Worm (Caenorhabditis elegans) whole organism, L4 larva: Measurements from ENCODE around the gene F17E9.18.

ENCODE experiments used
- D1046.2 ChIP-seq: fragments of 200-800 bp; sonication (Bioruptor generic); IDR thresholded peaks from 2 replicates; pipeline ENCODE4 v1.3.6; 2022; ENCODE audit warnings: missing genetic modification characterization, missing compliant biosample characterization
- R02D3.7 ChIP-seq: fragments of 150-350 bp; sonication (generic microtip); optimal IDR thresholded peaks from 3 replicates; lab custom pipeline; 2014; ENCODE audit warnings: missing biosample characterization, missing genetic modification characterization
- T20F7.1 ChIP-seq: fragments of 200-800 bp; sonication (Bioruptor generic); optimal IDR thresholded peaks from 2 replicates; lab custom pipeline; 2018; ENCODE audit warnings: mild to moderate bottlenecking, missing genetic modification characterization, missing compliant biosample characterization
- T26A8.4 ChIP-seq: fragments of 200-800 bp; sonication (Bioruptor generic); IDR thresholded peaks from 2 replicates; pipeline ENCODE4 v1.3.6; 2022; ENCODE audit warnings: missing genetic modification characterization, missing compliant biosample characterization
- Y48G9A.11 ChIP-seq: fragments of 200-800 bp; sonication (Bioruptor generic); IDR thresholded peaks from 2 replicates; pipeline ENCODE4 v1.3.6; 2022; ENCODE audit warnings: missing genetic modification reagents, missing genetic modification characterization, missing compliant biosample characterization
- Y5F2A.4 ChIP-seq: fragments of 200-800 bp; sonication (Bioruptor generic); optimal IDR thresholded peaks from 2 replicates; lab custom pipeline; 2018; ENCODE audit warnings: mild to moderate bottlenecking, missing genetic modification characterization, missing compliant biosample characterization
- Y75B8A.6 ChIP-seq: fragments of 200-800 bp; sonication (Bioruptor generic); IDR thresholded peaks from 2 replicates; pipeline ENCODE4 v1.3.6; 2022; ENCODE audit warnings: missing genetic modification reagents, missing genetic modification characterization, missing compliant biosample characterization
- aha-1 ChIP-seq: fragments of 150-350 bp; peaks from one replicate; lab custom pipeline; 2014; ENCODE audit warnings: missing biosample characterization, missing genetic modification characterization
- ama-1 ChIP-seq: fragments of 150-350 bp; optimal IDR thresholded peaks from 2 replicates; lab custom pipeline; 2014; ENCODE audit warnings: inconsistent platforms, mixed read lengths
- arid-1 ChIP-seq: fragments of 200-800 bp; sonication (Bioruptor generic); conservative IDR thresholded peaks from 2 replicates; pipeline ENCODE4 v1.3.6; 2022; ENCODE audit warnings: missing genetic modification reagents, missing genetic modification characterization, missing compliant biosample characterization
- ceh-20 ChIP-seq: fragments of 200-800 bp; sonication (Bioruptor generic); IDR thresholded peaks from 2 replicates; pipeline ENCODE4 v1.3.6; 2022; ENCODE audit warnings: missing genetic modification reagents, missing genetic modification characterization, missing compliant biosample characterization
- dmd-6 ChIP-seq: fragments of 200-800 bp; sonication (Bioruptor generic); IDR thresholded peaks from 2 replicates; pipeline ENCODE4 v1.3.6; 2022; ENCODE audit warnings: missing genetic modification reagents, missing genetic modification characterization, missing compliant biosample characterization
- dmd-9 ChIP-seq: fragments of 200-800 bp; sonication (Bioruptor generic); IDR thresholded peaks from 2 replicates; pipeline ENCODE4 v1.3.6; 2022; ENCODE audit warnings: missing genetic modification reagents, missing genetic modification characterization, missing compliant biosample characterization
- dpl-1 ChIP-seq: fragments of 150-350 bp; optimal IDR thresholded peaks from 2 replicates; lab custom pipeline; 2014; ENCODE audit warnings: missing biosample characterization, missing genetic modification reagents, missing genetic modification characterization
- egl-43 ChIP-seq: fragments of 200-800 bp; sonication (Bioruptor generic); IDR thresholded peaks from 2 replicates; pipeline ENCODE4 v1.3.6; 2022; ENCODE audit warnings: missing genetic modification reagents, missing genetic modification characterization, missing compliant biosample characterization
- fos-1 ChIP-seq: fragments of 150-350 bp; optimal IDR thresholded peaks from 2 replicates; lab custom pipeline; 2014; ENCODE audit warnings: missing biosample characterization, missing genetic modification characterization
- gei-8 ChIP-seq: fragments of 200-800 bp; sonication (Bioruptor generic); optimal IDR thresholded peaks from 2 replicates; lab custom pipeline; 2018; ENCODE audit warnings: mild to moderate bottlenecking, missing genetic modification characterization, missing compliant biosample characterization
- hif-1 ChIP-seq, 2 experiments: sonication (generic microtip); optimal IDR thresholded peaks; 2 replicates each; lab custom pipeline; 2016 to 2017; ENCODE audit warnings: missing compliant biosample characterization in 2 of 2, missing genetic modification characterization in 2 of 2, missing genetic modification reagents in 2 of 2, missing genotype in 2 of 2, mild to moderate bottlenecking in 1 of 2
- hlh-30 ChIP-seq: sonication (generic microtip); optimal IDR thresholded peaks from 2 replicates; lab custom pipeline; 2017; ENCODE audit warnings: antibody characterized with exemption, mild to moderate bottlenecking, missing genetic modification characterization, missing compliant biosample characterization; ENCODE audit not compliant: insufficient read depth
- hmg-1.1 ChIP-seq: fragments of 200-800 bp; sonication (Bioruptor generic); IDR thresholded peaks from 2 replicates; pipeline ENCODE4 v1.3.6; 2022; ENCODE audit warnings: missing genetic modification reagents, missing genetic modification characterization, missing compliant biosample characterization
- jun-1 ChIP-seq: fragments of 150-350 bp; optimal IDR thresholded peaks from 2 replicates; lab custom pipeline; 2014; ENCODE audit warnings: missing biosample characterization, missing genetic modification reagents, missing genetic modification characterization
- lin-13 ChIP-seq: fragments of 150-350 bp; optimal IDR thresholded peaks from 2 replicates; lab custom pipeline; 2014; ENCODE audit warnings: missing biosample characterization, missing genetic modification reagents, missing genetic modification characterization
- lin-15B ChIP-seq: fragments of 150-350 bp; sonication (generic microtip); optimal IDR thresholded peaks from 3 replicates; lab custom pipeline; 2014; ENCODE audit warnings: missing biosample characterization, missing genetic modification characterization
- lin-29 ChIP-seq: fragments of 200-800 bp; sonication (Bioruptor generic); IDR thresholded peaks from 2 replicates; pipeline ENCODE4 v1.3.6; 2022; ENCODE audit warnings: missing genetic modification reagents, missing genetic modification characterization, missing compliant biosample characterization
- lin-38 ChIP-seq: fragments of 200-800 bp; sonication (Bioruptor generic); IDR thresholded peaks from 2 replicates; pipeline ENCODE4 v1.3.6; 2022; ENCODE audit warnings: missing genetic modification reagents, missing genetic modification characterization, missing compliant biosample characterization
- lin-39 ChIP-seq: fragments of 150-350 bp; optimal IDR thresholded peaks from 2 replicates; lab custom pipeline; 2014; ENCODE audit warnings: missing biosample characterization, missing genetic modification reagents, missing genetic modification characterization
- lir-3 ChIP-seq: sonication (generic microtip); optimal IDR thresholded peaks from 2 replicates; lab custom pipeline; 2016; ENCODE audit warnings: mild to moderate bottlenecking, missing genetic modification characterization, missing compliant biosample characterization
- madf-5 ChIP-seq, 2 experiments: fragments of 200-800 bp; sonication (Bioruptor generic); IDR thresholded peaks; 2 replicates each; pipeline ENCODE4 v1.3.6; 2022; ENCODE audit warnings: missing compliant biosample characterization in 2 of 2, missing genetic modification characterization in 2 of 2
- madf-9 ChIP-seq: fragments of 200-800 bp; sonication (Bioruptor generic); conservative IDR thresholded peaks from 2 replicates; pipeline ENCODE4 v1.3.6; 2022; ENCODE audit warnings: missing genetic modification reagents, missing genetic modification characterization, missing compliant biosample characterization
- mdl-1 ChIP-seq, 2 experiments: fragments of 150-350 bp in 1 of 2; sonication (generic microtip) in 1 of 2; optimal IDR thresholded peaks; 2 replicates each; lab custom pipeline; 2014 to 2017; ENCODE audit warnings: missing biosample characterization in 2 of 2, missing genetic modification characterization in 2 of 2
- mep-1 ChIP-seq: fragments of 150-350 bp; sonication (generic microtip); optimal IDR thresholded peaks from 3 replicates; lab custom pipeline; 2014; ENCODE audit warnings: missing biosample characterization, missing genetic modification characterization
- mxl-2 ChIP-seq: fragments of 200-800 bp; sonication (Bioruptor generic); conservative IDR thresholded peaks from 2 replicates; pipeline ENCODE4 v1.3.6; 2022; ENCODE audit warnings: missing genetic modification reagents, missing genetic modification characterization, missing compliant biosample characterization
- nhr-10 ChIP-seq: fragments of 150-350 bp; optimal IDR thresholded peaks from 2 replicates; lab custom pipeline; 2014; ENCODE audit warnings: missing biosample characterization, missing genetic modification characterization
- nhr-11 ChIP-seq: fragments of 150-350 bp; optimal IDR thresholded peaks from 2 replicates; lab custom pipeline; 2014; ENCODE audit warnings: missing biosample characterization, missing genetic modification characterization
- nhr-6 ChIP-seq: fragments of 150-350 bp; optimal IDR thresholded peaks from 2 replicates; lab custom pipeline; 2014; ENCODE audit warnings: missing biosample characterization, missing genetic modification characterization
- nhr-76 ChIP-seq: fragments of 150-350 bp; optimal IDR thresholded peaks from 2 replicates; lab custom pipeline; 2014; ENCODE audit warnings: missing biosample characterization, missing genetic modification characterization
- nhr-77 ChIP-seq: fragments of 150-350 bp; optimal IDR thresholded peaks from 2 replicates; lab custom pipeline; 2014; ENCODE audit warnings: missing biosample characterization, missing genetic modification characterization
- saeg-2 ChIP-seq: fragments of 200-800 bp; sonication (Bioruptor generic); IDR thresholded peaks from 2 replicates; pipeline ENCODE4 v1.3.6; 2022; ENCODE audit warnings: missing genetic modification reagents, missing genetic modification characterization, missing compliant biosample characterization
- sdz-12 ChIP-seq: fragments of 200-800 bp; sonication (Bioruptor generic); optimal IDR thresholded peaks from 2 replicates; lab custom pipeline; 2018; ENCODE audit warnings: mild to moderate bottlenecking, missing genetic modification characterization, missing compliant biosample characterization
- spr-1 ChIP-seq: sonication (generic microtip); optimal IDR thresholded peaks from 2 replicates; lab custom pipeline; 2016; ENCODE audit warnings: mild to moderate bottlenecking, missing genetic modification characterization, missing compliant biosample characterization
- tag-97 ChIP-seq: fragments of 200-800 bp; sonication (Bioruptor generic); IDR thresholded peaks from 2 replicates; pipeline ENCODE4 v1.3.6; 2022; ENCODE audit warnings: missing genetic modification characterization, missing compliant biosample characterization
- tra-1 ChIP-seq: fragments of 200-800 bp; sonication (Bioruptor generic); IDR thresholded peaks from 2 replicates; pipeline ENCODE4 v1.3.6; 2022; ENCODE audit warnings: missing genetic modification reagents, missing genetic modification characterization, missing compliant biosample characterization
- unc-39 ChIP-seq: sonication (generic microtip); optimal IDR thresholded peaks from 2 replicates; lab custom pipeline; 2017; ENCODE audit warnings: missing biosample characterization, missing genetic modification characterization
- unc-62 ChIP-seq, 3 experiments: fragments of 150-350 bp in 1 of 3; sonication (generic microtip); optimal IDR thresholded peaks in 2 of 3; peaks in 1 of 3; 1 replicate in 1 of 3; 2 replicates in 2 of 3; lab custom pipeline; 2014 to 2017; ENCODE audit warnings: missing biosample characterization in 3 of 3, missing genetic modification characterization in 3 of 3, missing genetic modification reagents in 3 of 3, missing genotype in 1 of 3
- zag-1 ChIP-seq: fragments of 150-350 bp; optimal IDR thresholded peaks from 2 replicates; lab custom pipeline; 2014; ENCODE audit warnings: missing biosample characterization, missing genetic modification characterization
- zip-11 ChIP-seq: fragments of 200-800 bp; sonication (Bioruptor generic); IDR thresholded peaks from 2 replicates; pipeline ENCODE4 v1.3.6; 2022; ENCODE audit warnings: missing genetic modification characterization, missing compliant biosample characterization
- ztf-7 ChIP-seq: fragments of 150-350 bp; optimal IDR thresholded peaks from 2 replicates; lab custom pipeline; 2014; ENCODE audit warnings: missing biosample characterization, missing genetic modification characterization

Gene F17E9.18

ce11 chrIV:8332526-8332925, 14.4 kb downstream of the F17E9.18 start, which contains the start of gene lys-10:
Gene lys-10 (plus strand): TSS chrIV:8332826.
- TF ChIP-seq mxl-2 (GFP tag; lab: Robert Waterston, UW) (no peak), dpl-1 (GFP tag; lab: Kevin White, UChicago) (no peak), lin-13 (GFP tag; lab: Kevin White, UChicago) (no peak), nhr-11 (tag; lab: Kevin White, UChicago) (no peak), D1046.2 (no peak), mep-1 (no peak), jun-1 (tag; lab: Kevin White, UChicago) (no peak), madf-9 (GFP tag; lab: Robert Waterston, UW) (no peak)

ce11 chrIV:8328913-8329312, 18.0 kb downstream of the F17E9.18 start, which contains the start of gene F35H10.2:
Gene F35H10.2 (plus strand): TSS chrIV:8329213.
- TF ChIP-seq nhr-6 (no peak), nhr-10 (no peak), sdz-12 (GFP tag; lab: Kevin White, UChicago) (no peak), gei-8 (GFP tag; lab: Kevin White, UChicago) (no peak), madf-5 (GFP tag; IDR thresholded peaks at IDR 0.05; lab: Robert Waterston, UW) (no peak), saeg-2 (GFP tag; lab: Robert Waterston, UW) (no peak), madf-9 (GFP tag; lab: Robert Waterston, UW) (no peak), lin-39 (tag; lab: Kevin White, UChicago) (no peak), dpl-1 (GFP tag; lab: Kevin White, UChicago) (no peak), nhr-77 (no peak), aha-1 (tag; lab: Kevin White, UChicago) (no peak), nhr-11 (tag; lab: Kevin White, UChicago) (no peak), lir-3 (no peak), R02D3.7 (no peak), unc-39 (tag; lab: Kevin White, UChicago) (no peak), Y48G9A.11 (GFP tag; lab: Robert Waterston, UW) (no peak), tag-97 (no peak)

ce11 chrIV:8325667-8326066, 21.3 kb downstream of the F17E9.18 start, which contains the start of gene F35H10.3:
Gene F35H10.3 (plus strand): TSS chrIV:8325967.
- no peak for TF ChIP-seq dmd-6
- no peak for TF ChIP-seq saeg-2 (GFP tag; lab: Robert Waterston, UW)
- TF ChIP-seq sdz-12 (GFP tag; lab: Kevin White, UChicago), result no peak
- no peak for TF ChIP-seq nhr-76 (tag; lab: Kevin White, UChicago)
- TF ChIP-seq tra-1 (GFP tag; lab: Robert Waterston, UW), result no peak
- no peak for TF ChIP-seq unc-62 (GFP tag; optimal IDR thresholded peaks at IDR 0.05 in 1 of 2; lab: Kevin White, UChicago)
- no peak for TF ChIP-seq unc-62 (tag; optimal IDR thresholded peaks at IDR 0.05; lab: Kevin White, UChicago)
- TF ChIP-seq arid-1 (GFP tag; lab: Robert Waterston, UW), result no peak
- TF ChIP-seq ztf-7 (tag; lab: Kevin White, UChicago), result no peak
- TF ChIP-seq egl-43, result no peak
- TF ChIP-seq lin-39 (tag; lab: Kevin White, UChicago), result no peak
- TF ChIP-seq ceh-20 (GFP tag; lab: Robert Waterston, UW), result no peak
- no peak for TF ChIP-seq lin-29 (GFP tag; lab: Robert Waterston, UW)
- TF ChIP-seq dmd-9 (GFP tag; lab: Robert Waterston, UW), result no peak

ce11 chrIV:8318799-8319198, 28.2 kb downstream of the F17E9.18 start:
- no peak for TF ChIP-seq hlh-30
- no peak for TF ChIP-seq zag-1
- no peak for TF ChIP-seq nhr-11 (tag; lab: Kevin White, UChicago)
- no peak for TF ChIP-seq Y5F2A.4 (GFP tag; lab: Kevin White, UChicago)
- no peak for TF ChIP-seq nhr-77
- TF ChIP-seq zip-11 (GFP tag; lab: Robert Waterston, UW), result no peak
- no peak for TF ChIP-seq hmg-1.1 (GFP tag; lab: Robert Waterston, UW)
- TF ChIP-seq lin-39 (tag; lab: Kevin White, UChicago), result no peak
- TF ChIP-seq fos-1 (tag; lab: Kevin White, UChicago), result no peak
- no peak for TF ChIP-seq spr-1 (tag; lab: Kevin White, UChicago)
- no peak for TF ChIP-seq hif-1 (tag; optimal IDR thresholded peaks at IDR 0.05; lab: Kevin White, UChicago)
- TF ChIP-seq T20F7.1 (GFP tag; lab: Kevin White, UChicago), result no peak
- no peak for TF ChIP-seq mdl-1 (tag; optimal IDR thresholded peaks at IDR 0.05; lab: Kevin White, UChicago)
- TF ChIP-seq Y75B8A.6 (GFP tag; lab: Robert Waterston, UW), result no peak
- TF ChIP-seq ama-1 (lab: Kevin White, UChicago), result no peak
- TF ChIP-seq lin-38 (GFP tag; lab: Robert Waterston, UW), result no peak
- no peak for TF ChIP-seq T26A8.4 (GFP tag; lab: Robert Waterston, UW)
- TF ChIP-seq lin-15B (tag; lab: Kevin White, UChicago), result no peak
- no peak for TF ChIP-seq lir-3
